Worm (Caenorhabditis elegans): Measurements from ENCODE around the gene ints-5.

ints-5 gene

ce11 chrV:18587936-18588335 lies 54.2 kb downstream of the ints-5 start:
- TF ChIP-seq flt-1 (GFP tag; IDR thresholded peaks at IDR 0.05) (no peak), med-1 (GFP tag; optimal IDR thresholded peaks at IDR 0.05; ENCODE audit: insufficient read depth) (no peak), T22C8.4 (GFP tag; IDR thresholded peaks at IDR 0.05) (no peak), klf-2 (GFP tag; conservative IDR thresholded peaks at IDR 0.05) (no peak), ref-1 (GFP tag; conservative IDR thresholded peaks at IDR 0.05) (no peak), ztf-23 (GFP tag; IDR thresholded peaks at IDR 0.05) (no peak), ztf-29 (GFP tag; IDR thresholded peaks at IDR 0.05) (peak; percentile 81)

- TF ChIP-seq klf-2 (GFP tag; conservative IDR thresholded peaks at IDR 0.05), result no peak
- TF ChIP-seq cog-1 (tag; optimal IDR thresholded peaks at IDR 0.05), result peak; percentile 71
- no peak for TF ChIP-seq ztf-23 (GFP tag; IDR thresholded peaks at IDR 0.05)
- 0 out of 2 replicates have a peak, but pooled peaks have one; percentile 55 for TF ChIP-seq flt-1 (GFP tag; IDR thresholded peaks at IDR 0.05)
- 0 out of 2 replicates have a peak, but pooled peaks have one; percentile 33 for TF ChIP-seq tab-1 (GFP tag; IDR thresholded peaks at IDR 0.05)
- peak; percentile 78 for TF ChIP-seq T22C8.4 (GFP tag; IDR thresholded peaks at IDR 0.05)
Observed at ce11 chrV:18589585-18589984, 55.8 kb downstream of the ints-5 start.

DNA sequence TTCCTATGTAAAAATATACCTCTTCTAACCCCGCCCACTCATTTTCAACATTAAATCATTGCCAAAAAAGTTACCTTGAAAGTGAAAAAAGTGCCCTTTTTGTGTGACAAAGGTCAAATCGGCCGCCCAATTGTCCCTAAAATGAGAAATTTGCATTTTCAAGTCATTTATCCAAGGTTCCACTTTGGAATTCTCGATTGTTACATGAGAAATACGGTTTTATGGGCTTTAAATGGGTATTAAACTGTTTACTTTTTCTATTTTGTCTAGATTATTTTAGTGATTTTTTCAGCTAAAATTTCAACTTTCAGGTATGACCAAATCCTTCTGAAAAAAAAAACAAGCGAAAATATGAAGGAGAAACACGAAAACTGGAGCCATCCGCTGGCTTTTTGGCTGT lies 58.7 kb downstream of the ints-5 start, which contains the start of gene grdn-1:
grdn-1 (plus strand) TSS at position 301 of the 400 bp plus-strand sequence.
- TF ChIP-seq ref-1 (GFP tag; conservative IDR thresholded peaks at IDR 0.05) (no peak), cog-1 (tag; optimal IDR thresholded peaks at IDR 0.05) (no peak), ztf-23 (GFP tag; IDR thresholded peaks at IDR 0.05) (no peak)

DNA sequence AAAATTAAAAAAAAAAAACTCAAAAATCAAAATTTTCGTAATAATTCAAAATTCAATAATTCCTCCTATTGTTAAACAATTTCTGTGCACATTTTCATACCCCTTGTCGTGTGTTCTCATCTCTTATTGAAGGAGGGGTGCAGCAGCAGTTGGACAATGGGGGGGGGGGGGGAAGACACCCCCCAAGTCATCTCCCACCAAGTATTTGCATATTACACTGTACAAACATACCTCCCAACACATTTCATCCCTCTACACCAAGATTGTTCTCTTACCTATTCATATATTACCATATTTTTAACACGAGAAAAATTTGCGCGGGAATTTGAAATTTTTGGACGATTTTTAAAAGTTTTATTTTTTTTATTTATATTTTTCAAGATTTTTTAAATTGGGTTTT lies 62.5 kb downstream of the ints-5 start:
- TF ChIP-seq ztf-23 (GFP tag; IDR thresholded peaks at IDR 0.05) (0 out of 2 replicates have a peak, but pooled peaks have one; percentile 8), ref-1 (GFP tag; conservative IDR thresholded peaks at IDR 0.05) (no peak), med-1 (GFP tag; optimal IDR thresholded peaks at IDR 0.05; ENCODE audit: insufficient read depth) (no peak), flt-1 (GFP tag; IDR thresholded peaks at IDR 0.05) (0 out of 2 replicates have a peak, but pooled peaks have one; percentile 38), klf-2 (GFP tag; conservative IDR thresholded peaks at IDR 0.05) (no peak), T22C8.4 (GFP tag; IDR thresholded peaks at IDR 0.05) (no peak), ztf-29 (GFP tag; IDR thresholded peaks at IDR 0.05) (no peak), tab-1 (GFP tag; IDR thresholded peaks at IDR 0.05) (no peak), cog-1 (tag; optimal IDR thresholded peaks at IDR 0.05) (peak; percentile 2)

DNA sequence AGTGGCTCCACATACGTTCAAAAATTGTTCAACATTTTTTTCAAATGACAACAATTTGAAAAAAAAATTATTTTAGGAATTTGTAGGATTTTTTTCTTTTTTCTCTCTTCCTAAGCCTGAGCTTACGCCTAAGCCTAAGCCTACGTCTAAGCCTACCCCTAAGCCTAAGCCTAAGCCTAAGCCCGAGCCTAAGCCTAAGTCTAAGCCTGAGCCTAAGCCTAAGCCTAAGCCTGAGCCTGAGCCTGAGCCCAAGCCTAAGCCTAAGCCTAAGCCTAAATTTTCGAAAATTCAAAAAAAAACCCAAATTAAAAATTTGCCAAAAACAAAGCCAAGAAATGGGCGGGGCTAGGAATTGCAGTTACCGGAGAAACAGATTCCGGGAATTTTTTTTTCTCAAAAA lies 64.0 kb downstream of the ints-5 start:
- no peak for TF ChIP-seq klf-2 (GFP tag; conservative IDR thresholded peaks at IDR 0.05)
- TF ChIP-seq ztf-29 (GFP tag; IDR thresholded peaks at IDR 0.05), result peak; percentile 76
- no peak for TF ChIP-seq med-1 (GFP tag; optimal IDR thresholded peaks at IDR 0.05; ENCODE audit: insufficient read depth)
- no peak for TF ChIP-seq tab-1 (GFP tag; IDR thresholded peaks at IDR 0.05)

Measured in whole organism, midembryonic.